Worm (Caenorhabditis elegans): ENCODE measurements around the gene bckd-1A.
A peak's percentile ranks its signal among the peaks of the same experiment; 100 is the strongest.

The bckd-1A gene

ce11 chrIII:12931786-12932427 is 40.4 kb downstream of the bckd-1A start, which contains the start of gene rbm-7 (continued):
- TF ChIP-seq sdz-38 (tag; optimal IDR thresholded peaks at IDR 0.05) (no peak), F23B12.7 (tag; optimal IDR thresholded peaks at IDR 0.05; ENCODE audit: insufficient read depth) (peak; percentile 38), zim-3 (tag; optimal IDR thresholded peaks at IDR 0.05) (no peak), repo-1 (tag; optimal IDR thresholded peaks at IDR 0.05) (no peak), egrh-3 (GFP tag; IDR thresholded peaks at IDR 0.05) (no peak), rcor-1 (GFP tag; IDR thresholded peaks at IDR 0.05) (0 out of 2 replicates have a peak, but pooled peaks have one; percentile 31), lsy-27 (tag; optimal IDR thresholded peaks at IDR 0.05; ENCODE audit: borderline replicate concordance, insufficient read depth) (no peak), athp-1 (tag; optimal IDR thresholded peaks at IDR 0.05) (no peak), tbx-9 (tag; optimal IDR thresholded peaks at IDR 0.05; ENCODE audit: borderline replicate concordance) (no peak), dox-1 (GFP tag; IDR thresholded peaks at IDR 0.05) (peak; percentile 73), Y53F4B.3 (GFP tag; IDR thresholded peaks at IDR 0.05) (no peak), lin-35 (GFP tag; optimal IDR thresholded peaks at IDR 0.05) (peak in 1 of 3 experiments; percentile 43), ceh-91 (GFP tag; IDR thresholded peaks at IDR 0.05) (no peak), aptf-2 (GFP tag; conservative IDR thresholded peaks at IDR 0.05) (no peak), cebp-2 (GFP tag; IDR thresholded peaks at IDR 0.05) (no peak), attf-3 (GFP tag; conservative IDR thresholded peaks at IDR 0.05) (0 out of 2 replicates have a peak, but pooled peaks have one; percentile 17), ZK185.1 (tag; optimal IDR thresholded peaks at IDR 0.05; ENCODE audit: poor library complexity, severe bottlenecking) (peak; percentile 29), aptf-3 (GFP tag; IDR thresholded peaks at IDR 0.05) (no peak), F57A8.1 (GFP tag; optimal IDR thresholded peaks at IDR 0.05) (no peak), nhr-27 (tag; optimal IDR thresholded peaks at IDR 0.05) (no peak), chd-7 (tag; optimal IDR thresholded peaks at IDR 0.05) (no peak), mxl-1 (tag; optimal IDR thresholded peaks at IDR 0.05) (no peak), F37B4.10 (GFP tag; IDR thresholded peaks at IDR 0.05) (no peak), C17E4.6 (GFP tag; IDR thresholded peaks at IDR 0.05) (no peak), lin-26 (GFP tag; IDR thresholded peaks at IDR 0.05) (no peak), hlh-12 (tag; optimal IDR thresholded peaks at IDR 0.05) (no peak), bed-1 (GFP tag; IDR thresholded peaks at IDR 0.05) (no peak), B0261.1 (tag; optimal IDR thresholded peaks at IDR 0.05) (no peak), lsl-1 (GFP tag; optimal IDR thresholded peaks at IDR 0.05) (peak; percentile 55), Y56A3A.18 (GFP tag; IDR thresholded peaks at IDR 0.05) (no peak), nfya-2 (GFP tag; IDR thresholded peaks at IDR 0.05) (no peak), tbp1 (GFP tag; optimal IDR thresholded peaks at IDR 0.05) (peak; percentile 48), lir-1 (GFP tag; conservative IDR thresholded peaks at IDR 0.05) (no peak), D2030.7 (GFP tag; IDR thresholded peaks at IDR 0.05) (peak; percentile 37; the same call in 1 of the 2 replicates), ekl-4 (GFP tag; IDR thresholded peaks at IDR 0.05) (no peak), madf-8 (GFP tag; conservative IDR thresholded peaks at IDR 0.05) (peak; percentile 25; the same call in 1 of the 2 replicates), ceh-40 (GFP tag; IDR thresholded peaks at IDR 0.05) (no peak), F39B2.1 (GFP tag; IDR thresholded peaks at IDR 0.05) (no peak), ztf-18 (tag; optimal IDR thresholded peaks at IDR 0.05) (peak; percentile 94), rec-8 (tag; optimal IDR thresholded peaks at IDR 0.05) (no peak), ets-4 (GFP tag; optimal IDR thresholded peaks at IDR 0.05) (no peak), T26A5.8 (tag; optimal IDR thresholded peaks at IDR 0.05) (no peak), nhr-90 (tag; optimal IDR thresholded peaks at IDR 0.05) (no peak), lin-40 (tag; optimal IDR thresholded peaks at IDR 0.05) (peak; percentile 75), T07F8.4 (tag; optimal IDR thresholded peaks at IDR 0.05) (no peak), snpc-1.1 (tag; optimal IDR thresholded peaks at IDR 0.05; ENCODE audit: insufficient read depth) (no peak), fkh-3 (tag; optimal IDR thresholded peaks at IDR 0.05) (no peak)

Measured in whole organism, young adult.